Fruit fly (Drosophila melanogaster): Measurements from ENCODE around the gene CG18809.

The CG18809 gene

DNA sequence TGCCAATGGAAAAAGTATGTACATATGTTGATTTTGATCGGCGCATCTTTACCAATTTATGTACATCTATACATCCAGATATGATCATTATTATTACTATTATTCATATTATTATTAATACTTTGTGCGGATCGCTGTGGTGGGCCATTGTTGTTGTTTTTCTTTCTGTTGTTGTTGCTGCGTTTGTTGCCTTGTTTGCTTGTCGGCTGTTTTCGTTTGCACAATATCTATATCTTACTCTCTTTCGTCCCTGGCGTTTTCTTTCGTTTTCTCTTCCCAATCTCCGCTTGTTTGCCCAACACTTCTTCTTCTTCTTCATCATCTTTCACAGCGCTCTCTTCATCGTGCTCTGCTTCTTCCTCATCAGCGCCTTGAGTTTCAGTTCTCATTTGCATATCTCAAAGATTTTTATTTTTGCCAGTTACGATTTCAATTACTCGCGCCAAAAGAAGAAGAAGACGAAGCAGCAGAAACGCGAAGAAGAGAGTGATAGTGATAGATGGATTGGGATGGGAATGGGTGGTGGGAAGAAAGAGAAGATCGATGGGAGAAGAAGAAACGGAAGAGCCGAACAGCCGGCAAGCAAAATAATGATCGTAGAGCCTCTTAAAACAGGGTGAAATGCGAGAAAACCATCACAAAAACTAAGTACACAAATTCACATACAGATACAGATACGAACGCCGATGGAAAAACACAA, 43.9 kb upstream of the CG18809 start:
- TF ChIP-seq dmrt11E (tag; optimal IDR thresholded peaks at IDR 0.05) (peak; percentile 30), CG1233 (GFP tag; optimal IDR thresholded peaks at IDR 0.05) (no peak), Neu2 (GFP tag; optimal IDR thresholded peaks at IDR 0.05; ENCODE audit: borderline replicate concordance) (no peak), pros (GFP tag; optimal IDR thresholded peaks at IDR 0.05) (peak; percentile 87), Hey (tag; optimal IDR thresholded peaks at IDR 0.05) (no peak), twi (tag; optimal IDR thresholded peaks at IDR 0.05) (no peak), CG14710 (tag; optimal IDR thresholded peaks at IDR 0.05) (peak; percentile 5), Med (GFP tag) (peak; percentile 29), Hsf (GFP tag; optimal IDR thresholded peaks at IDR 0.05) (no peak), B-H1 (GFP tag; IDR thresholded peaks at IDR 0.05) (no peak), wdn (GFP tag; IDR thresholded peaks at IDR 0.05) (no peak), MBD-R2 (GFP tag; IDR thresholded peaks at IDR 0.05) (no peak), CG4360 (GFP tag; IDR thresholded peaks at IDR 0.05) (peak; percentile 89), CG15479 (GFP tag; optimal IDR thresholded peaks at IDR 0.05) (peak; percentile 73), CrebB (tag; optimal IDR thresholded peaks at IDR 0.05) (no peak), CG15696 (tag; optimal IDR thresholded peaks at IDR 0.05) (peak; percentile 44), Adf1 (GFP tag; IDR thresholded peaks at IDR 0.05) (no peak), CG6813 (GFP tag; optimal IDR thresholded peaks at IDR 0.05) (peak; percentile 4), sens (GFP tag) (peak; percentile 71), ci (GFP tag; IDR thresholded peaks at IDR 0.05) (0 out of 3 replicates have a peak, but pooled peaks have one; percentile 30), CG6854 (GFP tag; optimal IDR thresholded peaks at IDR 0.05) (no peak), CG10267 (tag; optimal IDR thresholded peaks at IDR 0.05) (no peak), NC2α (GFP tag; optimal IDR thresholded peaks at IDR 0.05) (no peak), bbx (GFP tag; IDR thresholded peaks at IDR 0.05; ENCODE audit: partially characterized antibody) (no peak), CG17385 (GFP tag; optimal IDR thresholded peaks at IDR 0.05) (peak; percentile 94), Mes4 (GFP tag; optimal IDR thresholded peaks at IDR 0.05) (no peak), CG11247 (GFP tag; IDR thresholded peaks at IDR 0.05) (no peak), ac (GFP tag; optimal IDR thresholded peaks at IDR 0.05) (peak; percentile 53), eve (GFP tag; optimal IDR thresholded peaks at IDR 0.05) (no peak), vvl (GFP tag; IDR thresholded peaks at IDR 0.05) (peak; percentile 27; the same call in 1 of the 2 replicates), CG3163 (GFP tag; optimal IDR thresholded peaks at IDR 0.05) (peak; percentile 77), CG1603 (tag; optimal IDR thresholded peaks at IDR 0.05) (no peak)

DNA sequence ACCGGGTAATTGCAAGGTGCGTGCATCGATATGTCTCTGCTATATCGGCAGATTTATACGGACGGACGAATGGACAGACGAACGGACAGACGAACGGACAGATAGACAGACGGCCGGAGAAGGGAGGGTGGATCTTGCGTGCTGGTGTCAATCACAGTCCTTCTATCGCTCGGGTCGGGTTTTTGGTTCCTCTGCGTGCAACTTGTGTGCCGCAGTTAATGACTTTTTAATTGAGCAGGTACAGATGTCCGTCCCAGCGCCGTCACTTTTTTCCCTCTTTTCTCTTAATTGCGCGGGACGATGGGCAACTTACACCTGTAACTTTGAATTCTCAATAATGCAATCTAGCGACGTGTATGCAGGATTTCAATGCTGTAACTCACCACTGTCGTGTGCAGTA, 42.7 kb upstream of the CG18809 start:
- TF ChIP-seq az2 (GFP tag; optimal IDR thresholded peaks at IDR 0.05), result no peak
- TF ChIP-seq CG10209 (GFP tag; optimal IDR thresholded peaks at IDR 0.05), result peak; percentile 12
- TF ChIP-seq fd102C (GFP tag; optimal IDR thresholded peaks at IDR 0.05), result no peak
- TF ChIP-seq zen (tag; optimal IDR thresholded peaks at IDR 0.05), result peak; percentile 99
- no peak for TF ChIP-seq Mad (GFP tag; optimal IDR thresholded peaks at IDR 0.05)
- peak in 1 of 2 experiments; percentile 81 for TF ChIP-seq tll (GFP tag; optimal IDR thresholded peaks at IDR 0.05)

DNA sequence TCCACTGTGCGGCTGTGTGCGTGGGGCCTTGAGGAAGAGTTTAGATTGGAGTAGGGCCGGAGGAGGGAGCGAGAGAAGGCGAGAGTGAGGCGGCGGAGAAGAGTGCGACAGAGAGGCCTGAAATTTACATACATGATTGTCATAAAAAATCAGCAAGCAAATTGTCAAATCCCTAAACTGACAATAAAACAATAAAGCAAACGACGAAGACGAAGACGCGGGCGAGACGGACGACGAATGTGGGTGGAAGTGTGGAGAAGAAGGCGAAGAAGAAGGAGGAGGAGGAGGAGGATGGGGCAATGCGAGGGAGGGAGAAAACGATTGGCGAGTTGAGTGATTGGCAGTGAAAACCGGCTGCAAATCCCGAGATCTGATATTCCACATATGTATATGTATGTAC, 41.3 kb upstream of the CG18809 start:
- TF ChIP-seq HLHmδ (GFP tag; optimal IDR thresholded peaks at IDR 0.05), result no peak
- peak; percentile 48; the same call in 1 of the 2 replicates for TF ChIP-seq crol (GFP tag; IDR thresholded peaks at IDR 0.05)
- peak; percentile 51 for TF ChIP-seq CG1832 (GFP tag; optimal IDR thresholded peaks at IDR 0.05)
- no peak for TF ChIP-seq hb (GFP tag; IDR thresholded peaks at IDR 0.05; ENCODE audit: partially characterized antibody)
- no peak for TF ChIP-seq Atf6 (GFP tag; IDR thresholded peaks at IDR 0.05)
- peak; percentile 6 for TF ChIP-seq Med (GFP tag)
- peak; percentile 1 for TF ChIP-seq cg (GFP tag; optimal IDR thresholded peaks at IDR 0.05)
- TF ChIP-seq pnt (GFP tag; optimal IDR thresholded peaks at IDR 0.05), result no peak
- no peak for TF ChIP-seq nmo (GFP tag; optimal IDR thresholded peaks at IDR 0.05)
- 0 out of 3 replicates have a peak, but pooled peaks have one; percentile 21 for TF ChIP-seq sr (GFP tag; IDR thresholded peaks at IDR 0.05)
- no peak for TF ChIP-seq B-H1 (GFP tag; IDR thresholded peaks at IDR 0.05)
- no peak for TF ChIP-seq wor (GFP tag; IDR thresholded peaks at IDR 0.05)
- TF ChIP-seq cad (GFP tag; optimal IDR thresholded peaks at IDR 0.05), result peak; percentile 71
- no peak for TF ChIP-seq emc (GFP tag; optimal IDR thresholded peaks at IDR 0.05)

Measured in whole organism, embryonic.